Fruit fly (Drosophila melanogaster) whole organism, embryonic: Measurements from ENCODE around the gene CG5776.

Source experiments
- Aef1 ChIP-seq: fragments of 200-800 bp; sonication (Bioruptor generic); IDR thresholded peaks from 3 replicates; pipeline ENCODE4 v1.3.6; 2022; ENCODE audit warnings: missing biosample characterization, missing genetic modification characterization
- Atf3 ChIP-seq: fragments of 200-800 bp; sonication (Bioruptor generic); optimal IDR thresholded peaks from 3 replicates; lab custom pipeline; 2016; ENCODE audit warnings: missing biosample characterization, missing genetic modification characterization
- CG1024 ChIP-seq: fragments of 200-800 bp; sonication (Bioruptor generic); IDR thresholded peaks from 2 replicates; pipeline ENCODE4 v1.3.6; 2022; ENCODE audit warnings: missing biosample characterization, missing genetic modification characterization
- CG10654 ChIP-seq: fragments of 200-800 bp; sonication (Bioruptor generic); optimal IDR thresholded peaks from 2 replicates; lab custom pipeline; 2016; ENCODE audit warnings: missing biosample characterization, missing genetic modification characterization
- CG12391 ChIP-seq: fragments of 200-800 bp; sonication (Bioruptor generic); optimal IDR thresholded peaks from 3 replicates; lab custom pipeline; 2018; ENCODE audit warnings: missing biosample characterization, mild to moderate bottlenecking, missing genetic modification characterization, moderate library complexity
- CG13296 ChIP-seq: fragments of 200-800 bp; sonication (Bioruptor generic); optimal IDR thresholded peaks from 3 replicates; lab custom pipeline; 2018; ENCODE audit warnings: missing biosample characterization, mild to moderate bottlenecking, missing genetic modification characterization
- CG13424 ChIP-seq: fragments of 200-800 bp; sonication (Bioruptor generic); optimal IDR thresholded peaks from 2 replicates; lab custom pipeline; 2019; ENCODE audit warnings: missing biosample characterization, mild to moderate bottlenecking, missing genetic modification characterization, moderate library complexity
- CG13624 ChIP-seq: fragments of 200-800 bp; sonication (Bioruptor generic); optimal IDR thresholded peaks from 2 replicates; lab custom pipeline; 2016; ENCODE audit warnings: missing biosample characterization, missing genetic modification characterization
- CG14050 ChIP-seq: fragments of 200-800 bp; sonication (Bioruptor generic); IDR thresholded peaks from 3 replicates; pipeline ENCODE4 v1.3.6; 2022; ENCODE audit warnings: missing biosample characterization, missing genetic modification characterization
- CG1603 ChIP-seq: fragments of 200-800 bp; sonication (Bioruptor generic); optimal IDR thresholded peaks from 2 replicates; lab custom pipeline; 2019; ENCODE audit warnings: missing biosample characterization, mild to moderate bottlenecking, missing genetic modification characterization, moderate library complexity
- CG2712 ChIP-seq: fragments of 200-800 bp; optimal IDR thresholded peaks from 3 replicates; lab custom pipeline; 2019; ENCODE audit warnings: missing biosample characterization, mild to moderate bottlenecking, missing genetic modification characterization, moderate library complexity
- CG2889 ChIP-seq: fragments of 200-800 bp; sonication (Bioruptor generic); IDR thresholded peaks from 3 replicates; pipeline ENCODE4 v1.3.6; 2022; ENCODE audit warnings: missing biosample characterization, missing genetic modification characterization
- CG30403 ChIP-seq: fragments of 200-800 bp; sonication (Bioruptor generic); optimal IDR thresholded peaks from 3 replicates; lab custom pipeline; 2016; ENCODE audit warnings: missing biosample characterization, missing genetic modification characterization
- CG30431 ChIP-seq: fragments of 200-800 bp; sonication (Bioruptor generic); optimal IDR thresholded peaks from 2 replicates; lab custom pipeline; 2017; ENCODE audit warnings: missing biosample characterization, missing genetic modification characterization
- CG3838 ChIP-seq: fragments of 200-800 bp; sonication (Bioruptor generic); optimal IDR thresholded peaks from 3 replicates; lab custom pipeline; 2016; ENCODE audit warnings: missing biosample characterization, missing genetic modification characterization
- CG4360 ChIP-seq: fragments of 200-800 bp; sonication (Bioruptor generic); IDR thresholded peaks from 2 replicates; pipeline ENCODE4 v1.3.6; 2022; ENCODE audit warnings: missing biosample characterization, missing genetic modification characterization
- CG43689 ChIP-seq: fragments of 200-800 bp; sonication (Bioruptor generic); IDR thresholded peaks from 2 replicates; pipeline ENCODE4 v1.3.6; 2022; ENCODE audit warnings: missing biosample characterization, missing genetic modification characterization
- CG6689 ChIP-seq: fragments of 200-800 bp; sonication (Bioruptor generic); IDR thresholded peaks from 2 replicates; pipeline ENCODE4 v1.3.6; 2022; ENCODE audit warnings: missing biosample characterization, missing genetic modification characterization
- CG6791 ChIP-seq: fragments of 200-800 bp; sonication (Bioruptor generic); IDR thresholded peaks from 3 replicates; pipeline ENCODE4 v1.3.6; 2022; ENCODE audit warnings: missing biosample characterization, missing genetic modification characterization; ENCODE audit not compliant: partially characterized antibody
- CG7786 ChIP-seq: fragments of 200-800 bp; sonication (Bioruptor generic); optimal IDR thresholded peaks from 2 replicates; lab custom pipeline; 2016; ENCODE audit warnings: missing biosample characterization, missing genetic modification characterization
- CG8089 ChIP-seq: fragments of 200-800 bp; sonication (Bioruptor generic); optimal IDR thresholded peaks from 3 replicates; lab custom pipeline; 2016; ENCODE audit warnings: missing biosample characterization, missing genetic modification characterization
- ERR ChIP-seq: fragments of 200-800 bp; sonication (Bioruptor generic); optimal IDR thresholded peaks from 2 replicates; lab custom pipeline; 2016; ENCODE audit warnings: missing biosample characterization, missing genetic modification characterization
- GATAe ChIP-seq: fragments of 200-800 bp; sonication (Bioruptor generic); conservative IDR thresholded peaks from 2 replicates; pipeline ENCODE4 v1.3.6; 2022; ENCODE audit warnings: missing biosample characterization, missing genetic modification characterization
- H15 ChIP-seq: fragments of 200-800 bp; sonication (Bioruptor generic); IDR thresholded peaks from 3 replicates; pipeline ENCODE4 v1.3.6; 2022; ENCODE audit warnings: missing biosample characterization, missing genetic modification characterization
- HLHmδ ChIP-seq: fragments of 200-800 bp; sonication (Bioruptor generic); optimal IDR thresholded peaks from 2 replicates; lab custom pipeline; 2018; ENCODE audit warnings: missing biosample characterization, mild to moderate bottlenecking, missing genetic modification characterization, moderate library complexity
- Hmx ChIP-seq: fragments of 200-800 bp; sonication (Bioruptor generic); optimal IDR thresholded peaks from 2 replicates; lab custom pipeline; 2016; ENCODE audit warnings: missing biosample characterization, missing genetic modification characterization
- Lpt ChIP-seq: fragments of >200 bp; optimal IDR thresholded peaks from 2 replicates; lab custom pipeline; 2018; ENCODE audit warnings: missing biosample characterization, missing genetic modification characterization
- MBD-R2 ChIP-seq: fragments of 200-800 bp; sonication (Bioruptor generic); IDR thresholded peaks from 2 replicates; pipeline ENCODE4 v1.3.6; 2022; ENCODE audit warnings: missing biosample characterization, missing genetic modification characterization
- Myb ChIP-seq: fragments of 200-800 bp; sonication (Bioruptor generic); optimal IDR thresholded peaks from 2 replicates; lab custom pipeline; 2016; ENCODE audit warnings: missing biosample characterization, missing genetic modification characterization
- Neu2 ChIP-seq: fragments of 200-800 bp; sonication (Bioruptor generic); optimal IDR thresholded peaks from 3 replicates; lab custom pipeline; 2016; ENCODE audit warnings: missing biosample characterization, missing genetic modification characterization, borderline replicate concordance
- Sox102F ChIP-seq: fragments of 200-800 bp; sonication (Bioruptor generic); optimal IDR thresholded peaks from 2 replicates; lab custom pipeline; 2018; ENCODE audit warnings: missing biosample characterization, mild to moderate bottlenecking, missing genetic modification characterization, moderate library complexity
- al ChIP-seq: fragments of 200-800 bp; sonication (Bioruptor generic); IDR thresholded peaks from 2 replicates; pipeline ENCODE4 v1.3.6; 2022; ENCODE audit warnings: missing biosample characterization, missing genetic modification characterization
- amos ChIP-seq: fragments of 200-800 bp; sonication (Bioruptor generic); IDR thresholded peaks from 2 replicates; pipeline ENCODE4 v1.3.6; 2022; ENCODE audit warnings: missing biosample characterization, missing genetic modification characterization; ENCODE audit not compliant: partially characterized antibody
- bab2 ChIP-seq: fragments of 200-800 bp; sonication (Bioruptor generic); optimal IDR thresholded peaks from 2 replicates; lab custom pipeline; 2016; ENCODE audit warnings: missing biosample characterization, missing genetic modification characterization
- chm ChIP-seq: fragments of 200-800 bp; sonication (Bioruptor generic); IDR thresholded peaks from 2 replicates; pipeline ENCODE4 v1.3.6; 2022; ENCODE audit warnings: missing biosample characterization, missing genetic modification characterization
- crc ChIP-seq: fragments of 200-800 bp; sonication (Bioruptor generic); optimal IDR thresholded peaks from 2 replicates; lab custom pipeline; 2016; ENCODE audit warnings: missing biosample characterization, missing genetic modification characterization
- dm ChIP-seq: fragments of 200-800 bp; sonication (Bioruptor generic); optimal IDR thresholded peaks from 3 replicates; lab custom pipeline; 2016; ENCODE audit warnings: missing biosample characterization, missing genetic modification characterization
- gt ChIP-seq: fragments of 200-800 bp; sonication (Bioruptor generic); IDR thresholded peaks from 2 replicates; pipeline ENCODE4 v1.3.6; 2022; ENCODE audit warnings: missing biosample characterization, missing genetic modification characterization
- kah ChIP-seq: fragments of 200-800 bp; sonication (Bioruptor generic); optimal IDR thresholded peaks from 2 replicates; lab custom pipeline; 2018; ENCODE audit warnings: missing biosample characterization, mild to moderate bottlenecking, missing genetic modification characterization
- klu ChIP-seq: fragments of 200-800 bp; sonication (Bioruptor generic); IDR thresholded peaks from 2 replicates; pipeline ENCODE4 v1.3.6; 2022; ENCODE audit warnings: missing biosample characterization, missing genetic modification characterization
- nom ChIP-seq: fragments of 200-800 bp; sonication (Bioruptor generic); optimal IDR thresholded peaks from 2 replicates; lab custom pipeline; 2017; ENCODE audit warnings: missing biosample characterization, missing genetic modification characterization, mild to moderate bottlenecking, moderate library complexity, missing genetic modification reagents
- odd ChIP-seq: fragments of 200-800 bp; sonication (Bioruptor generic); optimal IDR thresholded peaks from 2 replicates; lab custom pipeline; 2017; ENCODE audit warnings: missing biosample characterization, mild to moderate bottlenecking, missing genetic modification characterization
- sisA ChIP-seq: fragments of 200-800 bp; sonication (Bioruptor generic); IDR thresholded peaks from 2 replicates; pipeline ENCODE4 v1.3.6; 2022; ENCODE audit warnings: missing biosample characterization, missing genetic modification characterization
- so ChIP-seq: fragments of 200-800 bp; sonication (Bioruptor generic); IDR thresholded peaks from 3 replicates; pipeline ENCODE4 v1.3.6; 2022; ENCODE audit warnings: missing biosample characterization, missing genetic modification characterization
- sqz ChIP-seq: fragments of 200-800 bp; sonication (Bioruptor generic); optimal IDR thresholded peaks from 3 replicates; lab custom pipeline; 2018; ENCODE audit warnings: missing biosample characterization, mild to moderate bottlenecking, missing genetic modification characterization
- ssp ChIP-seq: fragments of 200-800 bp; sonication (Bioruptor generic); IDR thresholded peaks from 2 replicates; pipeline ENCODE4 v1.3.6; 2022; ENCODE audit warnings: missing biosample characterization, missing genetic modification characterization
- stc ChIP-seq: fragments of 200-800 bp; sonication (Bioruptor generic); IDR thresholded peaks from 2 replicates; pipeline ENCODE4 v1.3.6; 2022; ENCODE audit warnings: missing biosample characterization, missing genetic modification characterization
- wek ChIP-seq: fragments of 200-800 bp; sonication (Bioruptor generic); optimal IDR thresholded peaks from 3 replicates; lab custom pipeline; 2018; ENCODE audit warnings: missing biosample characterization, mild to moderate bottlenecking, missing genetic modification characterization, moderate library complexity
- zfh2 ChIP-seq: fragments of 200-800 bp; sonication (Bioruptor generic); optimal IDR thresholded peaks from 2 replicates; lab custom pipeline; 2016; ENCODE audit warnings: missing biosample characterization, missing genetic modification characterization

CG5776 gene

DNA sequence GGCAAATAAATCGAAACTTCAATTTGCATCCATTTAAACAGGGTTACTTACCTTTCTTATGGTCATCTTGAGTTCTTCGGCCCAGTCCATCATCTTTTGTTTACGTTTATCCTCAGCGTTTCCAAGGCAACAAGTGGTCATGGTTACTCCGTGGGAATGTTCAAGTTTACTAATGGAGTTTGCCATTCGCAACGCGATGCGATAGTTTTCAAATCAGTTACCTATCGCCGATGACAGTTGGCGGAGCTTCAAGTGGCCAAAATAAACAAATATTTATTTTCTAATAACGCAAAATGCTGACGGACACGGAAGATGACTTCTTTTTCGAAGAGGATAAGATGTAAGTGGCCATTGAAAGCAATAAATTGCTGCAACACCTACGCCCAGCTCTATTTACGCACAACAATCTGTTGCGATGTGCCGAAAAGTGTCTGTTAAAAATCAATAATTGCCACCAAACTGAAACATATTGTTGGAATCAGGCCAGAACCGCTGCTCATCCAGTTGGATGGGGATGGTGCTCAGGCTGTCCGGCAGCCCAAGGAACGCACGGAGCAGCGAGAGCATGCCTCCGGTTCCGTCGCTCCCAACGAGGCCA lies 9.3 kb downstream of the CG5776 start, which contains the start of the genes IFT43 and PICK1 (continued):
- TF ChIP-seq Atf3 (GFP tag; lab: Kevin White, UChicago) (no peak), Neu2 (peak; percentile 32), CG6791 (GFP tag; lab: Robert Waterston, UW) (peak; percentile 76)
- TF ChIP-seq, all 482 proteins: peak for 68

DNA sequence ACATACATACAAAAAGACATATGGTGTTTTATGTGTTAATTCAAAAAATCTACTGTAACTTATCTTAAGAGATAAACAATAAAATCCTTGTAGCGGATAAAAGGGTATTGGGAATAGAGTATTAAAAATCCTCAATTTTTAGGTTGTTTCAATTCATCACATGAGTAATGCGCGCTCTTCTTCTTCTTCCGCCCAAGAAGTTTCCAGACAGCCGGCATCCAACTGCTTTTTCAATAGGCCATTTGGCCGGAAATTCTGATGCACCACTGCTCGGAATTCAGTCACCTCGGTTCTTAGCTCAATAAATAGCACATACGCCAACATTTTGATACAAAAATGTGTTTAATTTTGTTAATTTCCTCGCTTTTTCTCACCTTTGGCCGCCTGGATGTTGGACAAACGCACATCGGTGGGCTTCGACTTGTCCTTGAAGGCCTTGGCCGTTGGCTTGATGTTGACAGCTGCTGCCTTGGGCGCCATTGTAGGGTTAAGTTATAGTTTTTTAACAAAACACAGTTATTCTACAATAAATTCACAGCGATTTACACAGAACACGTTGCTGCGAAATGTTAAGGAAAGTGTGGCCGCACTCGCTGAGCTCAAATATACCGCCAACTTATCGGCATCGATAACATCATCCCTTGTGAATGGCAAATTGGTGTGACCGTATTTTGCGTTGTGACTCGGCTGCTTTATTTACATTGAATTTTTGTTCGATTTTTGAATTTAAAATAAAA lies 11.7 kb downstream of the CG5776 start, which contains the start of the genes CCT4 and CG6153:
Gene CCT4, minus strand, starts transcription at position 592 of the 737 bp plus-strand sequence.
Gene CG6153, plus strand, starts transcription at position 651 of the 737 bp plus-strand sequence.
- TF ChIP-seq klu (GFP tag; lab: Robert Waterston, UW) (no peak), CG3838 (no peak), Lpt (GFP tag; lab: Kevin White, UChicago) (no peak), sqz (GFP tag; lab: Kevin White, UChicago) (no peak), so (GFP tag; lab: Robert Waterston, UW) (no peak), crc (GFP tag; lab: Kevin White, UChicago) (no peak), CG6791 (GFP tag; lab: Robert Waterston, UW) (0 out of 3 replicates have a peak, but pooled peaks have one; percentile 47), MBD-R2 (GFP tag; lab: Robert Waterston, UW) (peak; percentile 92), CG43689 (GFP tag; lab: Robert Waterston, UW) (no peak), CG13424 (tag; lab: Kevin White, UChicago) (no peak), CG13624 (GFP tag; lab: Kevin White, UChicago) (no peak), H15 (GFP tag; lab: Robert Waterston, UW) (no peak), chm (no peak), CG10654 (GFP tag; lab: Kevin White, UChicago) (no peak), CG1603 (tag; lab: Kevin White, UChicago) (peak; percentile 68), CG30403 (no peak), nom (GFP tag; lab: Kevin White, UChicago) (no peak), CG1024 (GFP tag; lab: Robert Waterston, UW) (no peak), GATAe (no peak), wek (no peak), CG14050 (GFP tag; lab: Robert Waterston, UW) (no peak), sisA (GFP tag; lab: Robert Waterston, UW) (no peak), CG2712 (peak; percentile 15), HLHmδ (GFP tag; lab: Kevin White, UChicago) (no peak), CG4360 (GFP tag; lab: Robert Waterston, UW) (no peak), Myb (peak; percentile 43), gt (GFP tag; lab: Robert Waterston, UW) (no peak), CG2889 (GFP tag; lab: Robert Waterston, UW) (no peak), Aef1 (no peak), kah (GFP tag; lab: Kevin White, UChicago) (peak; percentile 58), stc (GFP tag; lab: Robert Waterston, UW) (no peak), CG7786 (GFP tag; lab: Kevin White, UChicago) (no peak), zfh2 (GFP tag; lab: Kevin White, UChicago) (no peak), CG6689 (GFP tag; lab: Robert Waterston, UW) (no peak), Hmx (GFP tag; lab: Kevin White, UChicago) (no peak), ssp (GFP tag; lab: Robert Waterston, UW) (no peak), Sox102F (GFP tag; lab: Kevin White, UChicago) (no peak), CG8089 (GFP tag; lab: Kevin White, UChicago) (no peak), al (no peak), dm (GFP tag; lab: Kevin White, UChicago) (peak; percentile 87), amos (peak; percentile 54), ERR (GFP tag; lab: Kevin White, UChicago) (no peak), CG30431 (GFP tag; lab: Kevin White, UChicago) (no peak), CG13296 (no peak), CG12391 (no peak), bab2 (no peak), odd (no peak)
